Worm (Caenorhabditis elegans) whole organism, young adult: ENCODE measurements around the gene F07H5.7.

Experiments used
- B0019.2 ChIP-seq: fragments of 200-800 bp; sonication (Bioruptor generic); conservative IDR thresholded peaks from 2 replicates; pipeline ENCODE4 v1.3.6; 2022; ENCODE audit warnings: missing genetic modification reagents, missing genetic modification characterization, missing compliant biosample characterization
- B0261.1 ChIP-seq: sonication (generic microtip); optimal IDR thresholded peaks from 2 replicates; lab custom pipeline; 2016; ENCODE audit warnings: mild to moderate bottlenecking, missing genetic modification characterization, moderate library complexity, missing compliant biosample characterization
- F10E7.11 ChIP-seq: sonication (generic microtip); optimal IDR thresholded peaks from 2 replicates; lab custom pipeline; 2017; ENCODE audit warnings: mild to moderate bottlenecking, missing genetic modification characterization, moderate library complexity, missing compliant biosample characterization
- F57C9.4 ChIP-seq: sonication (generic microtip); optimal IDR thresholded peaks from 2 replicates; lab custom pipeline; 2017; ENCODE audit warnings: mild to moderate bottlenecking, missing genetic modification characterization, missing compliant biosample characterization
- K11D2.4 ChIP-seq: fragments of 200-800 bp; sonication (Bioruptor generic); IDR thresholded peaks from 2 replicates; pipeline ENCODE4 v1.3.6; 2022; ENCODE audit warnings: missing genetic modification reagents, missing genetic modification characterization, missing compliant biosample characterization
- T07F8.4 ChIP-seq: sonication (generic microtip); optimal IDR thresholded peaks from 2 replicates; lab custom pipeline; 2016; ENCODE audit warnings: mild to moderate bottlenecking, missing genetic modification characterization, moderate library complexity, missing compliant biosample characterization
- T26A5.8 ChIP-seq: sonication (generic microtip); optimal IDR thresholded peaks from 2 replicates; lab custom pipeline; 2016; ENCODE audit warnings: missing genetic modification characterization, missing compliant biosample characterization
- Y53G8AR.9 ChIP-seq: fragments of 200-800 bp; sonication (Bioruptor generic); conservative IDR thresholded peaks from 2 replicates; pipeline ENCODE4 v1.3.6; 2022; ENCODE audit warnings: missing genetic modification reagents, missing genetic modification characterization, missing compliant biosample characterization
- Y56A3A.18 ChIP-seq: fragments of 200-800 bp; sonication (Bioruptor generic); IDR thresholded peaks from 2 replicates; pipeline ENCODE4 v1.3.6; 2022; ENCODE audit warnings: missing genetic modification reagents, missing genetic modification characterization, missing compliant biosample characterization
- Y67H2A.10 ChIP-seq: fragments of 200-800 bp; sonication (Bioruptor generic); conservative IDR thresholded peaks from 2 replicates; pipeline ENCODE4 v1.3.6; 2022; ENCODE audit warnings: missing genetic modification reagents, missing genetic modification characterization, missing compliant biosample characterization
- Y95B8A.8 ChIP-seq: fragments of 200-800 bp; sonication (Bioruptor generic); IDR thresholded peaks from 2 replicates; pipeline ENCODE4 v1.3.6; 2022; ENCODE audit warnings: missing genetic modification reagents, missing genetic modification characterization, missing compliant biosample characterization
- ZK185.1 ChIP-seq: sonication (generic microtip); optimal IDR thresholded peaks from 2 replicates; lab custom pipeline; 2016; ENCODE audit warnings: mild to moderate bottlenecking, missing genetic modification characterization, missing compliant biosample characterization; ENCODE audit not compliant: poor library complexity, severe bottlenecking
- atf-7 ChIP-seq: sonication (generic microtip); optimal IDR thresholded peaks from 2 replicates; lab custom pipeline; 2017; ENCODE audit warnings: mild to moderate bottlenecking, missing genetic modification characterization, missing compliant biosample characterization
- attf-5 ChIP-seq: fragments of 200-800 bp; sonication (Bioruptor generic); optimal IDR thresholded peaks from 2 replicates; lab custom pipeline; 2018; ENCODE audit warnings: mild to moderate bottlenecking, missing genetic modification characterization, missing compliant biosample characterization
- attf-6 ChIP-seq: fragments of 200-800 bp; sonication (Bioruptor generic); IDR thresholded peaks from 2 replicates; pipeline ENCODE4 v1.3.6; 2022; ENCODE audit warnings: missing genetic modification reagents, missing genetic modification characterization, missing compliant biosample characterization
- cebp-2 ChIP-seq: fragments of 200-800 bp; sonication (Bioruptor generic); IDR thresholded peaks from 2 replicates; pipeline ENCODE4 v1.3.6; 2022; ENCODE audit warnings: missing genetic modification characterization, missing compliant biosample characterization
- ceh-100 ChIP-seq: fragments of 200-800 bp; sonication (Bioruptor generic); IDR thresholded peaks from 2 replicates; pipeline ENCODE4 v1.3.6; 2022; ENCODE audit warnings: missing genetic modification reagents, missing genetic modification characterization, missing compliant biosample characterization
- ceh-58 ChIP-seq: fragments of 200-800 bp; sonication (Bioruptor generic); IDR thresholded peaks from 2 replicates; pipeline ENCODE4 v1.3.6; 2022; ENCODE audit warnings: missing genetic modification characterization, missing compliant biosample characterization
- chd-7 ChIP-seq: sonication (generic microtip); optimal IDR thresholded peaks from 2 replicates; lab custom pipeline; 2016; ENCODE audit warnings: mild to moderate bottlenecking, missing genetic modification characterization, moderate library complexity, missing compliant biosample characterization
- dox-1 ChIP-seq: fragments of 200-800 bp; sonication (Bioruptor generic); IDR thresholded peaks from 2 replicates; pipeline ENCODE4 v1.3.6; 2022; ENCODE audit warnings: missing genetic modification reagents, missing genetic modification characterization, missing compliant biosample characterization
- dpff-1 ChIP-seq: sonication (generic microtip); optimal IDR thresholded peaks from 2 replicates; lab custom pipeline; 2017; ENCODE audit warnings: mild to moderate bottlenecking, missing genetic modification characterization, missing compliant biosample characterization
- egl-18 ChIP-seq: fragments of 200-800 bp; sonication (Bioruptor generic); IDR thresholded peaks from 2 replicates; pipeline ENCODE4 v1.3.6; 2022; ENCODE audit warnings: missing genetic modification reagents, missing genetic modification characterization, missing compliant biosample characterization
- egrh-3 ChIP-seq: fragments of 200-800 bp; sonication (Bioruptor generic); IDR thresholded peaks from 2 replicates; pipeline ENCODE4 v1.3.6; 2022; ENCODE audit warnings: missing genetic modification reagents, missing genetic modification characterization, missing compliant biosample characterization
- him-1 ChIP-seq: sonication (generic microtip); optimal IDR thresholded peaks from 2 replicates; lab custom pipeline; 2016; ENCODE audit warnings: missing genotype, missing genetic modification reagents, missing genetic modification characterization, missing compliant biosample characterization
- hlh-12 ChIP-seq: sonication (generic microtip); optimal IDR thresholded peaks from 2 replicates; lab custom pipeline; 2016; ENCODE audit warnings: missing genetic modification characterization, missing compliant biosample characterization
- lin-54 ChIP-seq: fragments of 200-800 bp; sonication (Bioruptor generic); optimal IDR thresholded peaks from 2 replicates; lab custom pipeline; 2018; ENCODE audit warnings: mild to moderate bottlenecking, missing genetic modification characterization, missing compliant biosample characterization
- lir-1 ChIP-seq: fragments of 200-800 bp; sonication (Bioruptor generic); conservative IDR thresholded peaks from 2 replicates; pipeline ENCODE4 v1.3.6; 2022; ENCODE audit warnings: missing genetic modification reagents, missing genetic modification characterization, missing compliant biosample characterization
- lsy-27 ChIP-seq: sonication (generic microtip); optimal IDR thresholded peaks from 2 replicates; lab custom pipeline; 2017; ENCODE audit warnings: missing genetic modification characterization, mild to moderate bottlenecking, missing compliant biosample characterization, antibody characterized with exemption, missing genotype, borderline replicate concordance; ENCODE audit not compliant: insufficient read depth
- madf-6 ChIP-seq: fragments of 200-800 bp; sonication (Bioruptor generic); IDR thresholded peaks from 2 replicates; pipeline ENCODE4 v1.3.6; 2022; ENCODE audit warnings: missing genetic modification reagents, missing genetic modification characterization, missing compliant biosample characterization
- madf-8 ChIP-seq: fragments of 200-800 bp; sonication (Bioruptor generic); conservative IDR thresholded peaks from 2 replicates; pipeline ENCODE4 v1.3.6; 2022; ENCODE audit warnings: missing genetic modification reagents, missing genetic modification characterization, missing compliant biosample characterization
- mel-28 ChIP-seq: sonication (generic microtip); optimal IDR thresholded peaks from 2 replicates; lab custom pipeline; 2016; ENCODE audit warnings: borderline replicate concordance, mild to moderate bottlenecking, missing genetic modification characterization, missing compliant biosample characterization
- nfya-1 ChIP-seq: sonication (generic microtip); optimal IDR thresholded peaks from 2 replicates; lab custom pipeline; 2017; ENCODE audit warnings: antibody characterized with exemption, missing compliant biosample characterization, missing genetic modification characterization, borderline replicate concordance; ENCODE audit not compliant: insufficient read depth
- nhr-120 ChIP-seq: fragments of 200-800 bp; sonication (Bioruptor generic); IDR thresholded peaks from 2 replicates; pipeline ENCODE4 v1.3.6; 2022; ENCODE audit warnings: missing genetic modification characterization, missing compliant biosample characterization
- nhr-27 ChIP-seq: fragments of 200-800 bp; sonication (Bioruptor generic); optimal IDR thresholded peaks from 2 replicates; lab custom pipeline; 2018; ENCODE audit warnings: mild to moderate bottlenecking, missing genetic modification characterization, moderate library complexity, missing compliant biosample characterization
- pha-4 ChIP-seq: fragments of 150-350 bp; sonication (generic microtip); optimal IDR thresholded peaks from 2 replicates; lab custom pipeline; 2014; ENCODE audit warnings: missing biosample characterization, missing genetic modification reagents, missing genetic modification characterization
- rec-8 ChIP-seq, 2 experiments: sonication (generic microtip); optimal IDR thresholded peaks; 2 replicates each; lab custom pipeline; 2016; ENCODE audit warnings: mild to moderate bottlenecking in 2 of 2, missing genetic modification characterization in 2 of 2, missing genetic modification reagents in 2 of 2, missing genotype in 2 of 2, missing biosample characterization in 1 of 2, missing compliant biosample characterization in 1 of 2, moderate library complexity in 1 of 2
- repo-1 ChIP-seq: sonication (generic microtip); optimal IDR thresholded peaks from 2 replicates; lab custom pipeline; 2017; ENCODE audit warnings: mild to moderate bottlenecking, missing genetic modification characterization, missing compliant biosample characterization
- sdz-38 ChIP-seq: sonication (generic microtip); optimal IDR thresholded peaks from 2 replicates; lab custom pipeline; 2016; ENCODE audit warnings: missing genotype, missing genetic modification characterization, missing compliant biosample characterization
- snpc-1.1 ChIP-seq: sonication (generic microtip); optimal IDR thresholded peaks from 2 replicates; lab custom pipeline; 2017; ENCODE audit warnings: missing genetic modification characterization, mild to moderate bottlenecking, missing compliant biosample characterization, antibody characterized with exemption, moderate library complexity, missing genotype, missing genetic modification reagents; ENCODE audit not compliant: insufficient read depth
- snpc-3.4 ChIP-seq: sonication (generic microtip); optimal IDR thresholded peaks from 2 replicates; lab custom pipeline; 2017; ENCODE audit warnings: missing genetic modification characterization, mild to moderate bottlenecking, missing compliant biosample characterization, antibody characterized with exemption, moderate library complexity, missing genotype, missing genetic modification reagents
- tbx-9 ChIP-seq: sonication (generic microtip); optimal IDR thresholded peaks from 2 replicates; lab custom pipeline; 2016; ENCODE audit warnings: borderline replicate concordance, missing genetic modification characterization, inconsistent platforms, missing compliant biosample characterization
- tlf-1 ChIP-seq: fragments of 200-800 bp; sonication (Bioruptor generic); optimal IDR thresholded peaks from 2 replicates; lab custom pipeline; 2018; ENCODE audit warnings: mild to moderate bottlenecking, missing genetic modification characterization, missing compliant biosample characterization
- unc-62 ChIP-seq: fragments of 150-350 bp; optimal IDR thresholded peaks from 2 replicates; lab custom pipeline; 2014; ENCODE audit warnings: missing biosample characterization, missing genetic modification reagents, missing genetic modification characterization
- ztf-18 ChIP-seq: sonication (generic microtip); optimal IDR thresholded peaks from 2 replicates; lab custom pipeline; 2016; ENCODE audit warnings: missing genotype, mild to moderate bottlenecking, missing genetic modification characterization, missing compliant biosample characterization
- ztf-6 ChIP-seq: fragments of 200-800 bp; sonication (Bioruptor generic); IDR thresholded peaks from 2 replicates; pipeline ENCODE4 v1.3.6; 2022; ENCODE audit warnings: missing genetic modification reagents, missing genetic modification characterization, missing compliant biosample characterization

The F07H5.7 gene

DNA sequence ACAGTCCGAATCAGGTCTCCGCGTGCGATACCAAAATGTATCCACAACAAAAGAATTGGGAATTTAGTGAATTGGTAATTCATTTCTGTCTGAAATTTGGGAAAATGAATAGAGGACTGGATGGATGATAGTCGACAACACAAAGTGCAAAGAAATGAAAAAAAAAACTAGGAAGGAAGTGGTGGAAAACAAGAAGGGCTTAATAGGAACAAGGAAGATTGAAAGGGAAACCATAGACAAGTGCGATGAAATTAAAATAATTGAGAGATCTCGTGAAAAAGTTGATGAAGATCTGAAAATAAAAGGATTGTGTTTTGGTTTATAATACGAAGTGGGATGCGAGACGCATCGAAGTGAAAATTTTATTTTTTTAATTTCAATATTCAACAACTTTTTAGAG, at the start of gene F07H5.7:
Gene F07H5.7 (minus strand): TSS at position 101 of the 400 bp plus-strand sequence.
- TF ChIP-seq madf-8 (GFP tag; lab: Robert Waterston, UW) (no peak), sdz-38 (no peak), lin-54 (GFP tag; lab: Kevin White, UChicago) (no peak), tbx-9 (tag; lab: Kevin White, UChicago) (no peak), T07F8.4 (tag; lab: Kevin White, UChicago) (no peak), Y56A3A.18 (GFP tag; lab: Robert Waterston, UW) (no peak), K11D2.4 (GFP tag; lab: Robert Waterston, UW) (no peak), egl-18 (GFP tag; lab: Robert Waterston, UW) (no peak), ZK185.1 (no peak), B0261.1 (tag; lab: Kevin White, UChicago) (no peak), attf-5 (GFP tag; lab: Kevin White, UChicago) (no peak), tlf-1 (GFP tag; lab: Kevin White, UChicago) (no peak), attf-6 (GFP tag; lab: Robert Waterston, UW) (no peak), madf-6 (GFP tag; lab: Robert Waterston, UW) (no peak), pha-4 (tag; lab: Kevin White, UChicago) (no peak), ceh-100 (GFP tag; lab: Robert Waterston, UW) (no peak), lsy-27 (tag; lab: Kevin White, UChicago) (no peak)

DNA sequence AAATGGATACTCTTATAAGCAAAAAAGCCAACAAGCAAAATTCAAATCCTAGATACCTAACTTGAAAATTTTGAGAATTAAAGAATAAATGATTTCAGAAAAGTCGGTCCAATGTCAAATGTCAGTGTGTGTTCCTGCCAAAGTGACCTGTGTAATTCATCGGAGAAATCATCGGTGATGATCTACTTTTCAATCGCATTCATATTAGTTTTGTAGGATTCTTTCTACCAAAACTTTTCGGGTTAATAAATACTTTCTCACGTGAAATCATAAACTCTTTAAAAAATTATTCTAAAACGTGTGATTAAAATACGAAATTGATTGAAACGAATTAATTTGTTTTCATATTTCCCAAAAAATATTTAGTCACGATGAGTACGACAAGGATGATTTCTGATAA, 45.1 kb upstream of the F07H5.7 start, which contains the start of gene F46C5.7:
Gene F46C5.7 (plus strand): TSS at position 301 of the 400 bp plus-strand sequence.
- TF ChIP-seq cebp-2 (GFP tag; lab: Robert Waterston, UW) (no peak), hlh-12 (tag; lab: Kevin White, UChicago) (no peak), ceh-100 (GFP tag; lab: Robert Waterston, UW) (no peak), rec-8 (tag; optimal IDR thresholded peaks at IDR 0.05; lab: Kevin White, UChicago) (no peak), attf-5 (GFP tag; lab: Kevin White, UChicago) (no peak), Y67H2A.10 (GFP tag; lab: Robert Waterston, UW) (no peak), snpc-1.1 (no peak), Y95B8A.8 (GFP tag; lab: Robert Waterston, UW) (no peak), ceh-58 (GFP tag; lab: Robert Waterston, UW) (no peak), lir-1 (no peak), him-1 (tag; lab: Kevin White, UChicago) (no peak)

DNA sequence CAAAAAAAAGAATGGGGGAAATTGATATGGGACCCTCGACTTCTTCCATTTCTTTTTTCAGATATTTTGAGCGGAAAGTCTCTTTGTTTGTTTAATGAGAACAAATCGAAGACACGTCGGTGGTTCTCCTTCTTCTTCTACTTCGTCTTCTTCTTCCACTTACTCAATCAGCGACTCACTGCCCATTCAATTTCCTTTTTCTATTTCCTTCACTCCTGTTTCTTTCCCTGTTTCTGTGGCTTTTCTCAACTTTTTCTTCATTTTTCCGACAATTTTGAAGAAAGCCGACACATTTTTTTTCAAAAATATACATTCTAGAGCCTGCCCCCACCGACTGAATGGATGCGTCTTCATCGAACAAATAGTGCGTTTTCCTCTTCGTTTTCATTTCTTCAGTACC, 41.9 kb upstream of the F07H5.7 start, which contains the start of gene F46C5.4:
Gene F46C5.4 (plus strand): TSS at position 222 of the 400 bp plus-strand sequence.
- TF ChIP-seq unc-62 (no peak), egrh-3 (GFP tag; lab: Robert Waterston, UW) (no peak), nhr-120 (GFP tag; lab: Robert Waterston, UW) (no peak), T26A5.8 (tag; lab: Kevin White, UChicago) (no peak), dpff-1 (tag; lab: Kevin White, UChicago) (no peak)

DNA sequence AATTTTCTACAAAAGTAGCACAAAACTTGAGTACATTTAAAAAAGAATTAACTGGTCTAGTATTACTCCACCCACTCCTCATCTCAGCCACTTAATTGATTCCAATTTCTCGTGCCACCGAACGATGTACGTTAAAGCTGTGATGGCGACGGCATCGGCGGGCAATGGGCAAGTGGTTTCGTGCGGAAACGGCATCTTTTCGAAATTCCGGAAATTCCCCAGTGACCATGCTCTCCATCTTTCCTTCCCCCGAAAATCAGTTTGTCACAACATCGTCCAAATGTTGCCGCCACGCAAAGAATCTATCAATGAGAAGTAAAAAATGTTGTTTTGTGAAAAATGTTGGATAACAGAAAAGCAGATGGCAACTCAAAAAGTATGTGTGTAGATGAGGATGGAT, 39.0 kb upstream of the F07H5.7 start:
- no peak for TF ChIP-seq mel-28 (tag; lab: Kevin White, UChicago)
- TF ChIP-seq ztf-6 (GFP tag; lab: Robert Waterston, UW), result no peak
- TF ChIP-seq ztf-18, result no peak
- TF ChIP-seq egrh-3 (GFP tag; lab: Robert Waterston, UW), result no peak
- no peak for TF ChIP-seq repo-1
- no peak for TF ChIP-seq nfya-1
- no peak for TF ChIP-seq F10E7.11 (tag; lab: Kevin White, UChicago)
- TF ChIP-seq snpc-3.4, result no peak
- TF ChIP-seq dox-1 (GFP tag; lab: Robert Waterston, UW), result no peak
- no peak for TF ChIP-seq chd-7 (tag; lab: Kevin White, UChicago)
- TF ChIP-seq F57C9.4 (tag; lab: Kevin White, UChicago), result no peak
- TF ChIP-seq Y53G8AR.9, result no peak
- TF ChIP-seq atf-7 (tag; lab: Kevin White, UChicago), result no peak
- TF ChIP-seq B0019.2, result no peak
- TF ChIP-seq nhr-27 (tag; lab: Kevin White, UChicago), result no peak
